Fruit fly (Drosophila melanogaster) whole organism, embryonic: ENCODE measurements around the gene TMEM216.

Source experiments
- Aef1 ChIP-seq: fragments of 200-800 bp; sonication (Bioruptor generic); IDR thresholded peaks from 3 replicates; pipeline ENCODE4 v1.3.6; 2022; ENCODE audit warnings: missing biosample characterization, missing genetic modification characterization
- Blimp-1 ChIP-seq: fragments of 200-800 bp; sonication (Bioruptor generic); optimal IDR thresholded peaks from 3 replicates; lab custom pipeline; 2018; ENCODE audit warnings: missing biosample characterization, missing genetic modification characterization, mild to moderate bottlenecking, moderate library complexity, missing genetic modification reagents
- CG10654 ChIP-seq: fragments of 200-800 bp; sonication (Bioruptor generic); optimal IDR thresholded peaks from 2 replicates; lab custom pipeline; 2016; ENCODE audit warnings: missing biosample characterization, missing genetic modification characterization
- CG11695 ChIP-seq: fragments of 200-800 bp; sonication (Bioruptor generic); IDR thresholded peaks from 3 replicates; pipeline ENCODE4 v1.3.6; 2022; ENCODE audit warnings: missing biosample characterization, missing genetic modification characterization
- CG12155 ChIP-seq: fragments of 200-800 bp; sonication (Bioruptor generic); optimal IDR thresholded peaks from 3 replicates; lab custom pipeline; 2016; ENCODE audit warnings: missing biosample characterization, missing genetic modification characterization
- CG13624 ChIP-seq: fragments of 200-800 bp; sonication (Bioruptor generic); optimal IDR thresholded peaks from 2 replicates; lab custom pipeline; 2016; ENCODE audit warnings: missing biosample characterization, missing genetic modification characterization
- CG15601 ChIP-seq: fragments of 200-800 bp; sonication (Bioruptor generic); optimal IDR thresholded peaks from 3 replicates; lab custom pipeline; 2019; ENCODE audit warnings: missing biosample characterization, mild to moderate bottlenecking, missing genetic modification characterization, moderate library complexity
- CG16815 ChIP-seq: fragments of 200-800 bp; sonication (Bioruptor generic); optimal IDR thresholded peaks from 3 replicates; lab custom pipeline; 2017; ENCODE audit warnings: missing biosample characterization, mild to moderate bottlenecking, missing genetic modification characterization
- CG17912 ChIP-seq: fragments of 200-800 bp; sonication (Bioruptor generic); optimal IDR thresholded peaks from 2 replicates; lab custom pipeline; 2018; ENCODE audit warnings: missing biosample characterization, mild to moderate bottlenecking, missing genetic modification characterization
- CG2120 ChIP-seq: fragments of 200-800 bp; sonication (Bioruptor generic); optimal IDR thresholded peaks from 3 replicates; lab custom pipeline; 2016; ENCODE audit warnings: missing biosample characterization, missing genetic modification characterization
- CG3065 ChIP-seq: fragments of 200-800 bp; sonication (Bioruptor generic); optimal IDR thresholded peaks from 2 replicates; lab custom pipeline; 2016; ENCODE audit warnings: missing biosample characterization, missing genetic modification characterization
- CG32767 ChIP-seq: fragments of 200-800 bp; sonication (Bioruptor generic); IDR thresholded peaks from 2 replicates; pipeline ENCODE4 v1.3.6; 2022; ENCODE audit warnings: missing biosample characterization, missing genetic modification characterization
- CG6689 ChIP-seq: fragments of 200-800 bp; sonication (Bioruptor generic); IDR thresholded peaks from 2 replicates; pipeline ENCODE4 v1.3.6; 2022; ENCODE audit warnings: missing biosample characterization, missing genetic modification characterization
- CG7963 ChIP-seq: fragments of 200-800 bp; sonication (Bioruptor generic); IDR thresholded peaks from 3 replicates; pipeline ENCODE4 v1.3.6; 2022; ENCODE audit warnings: missing biosample characterization, missing genetic modification characterization; ENCODE audit not compliant: partially characterized antibody
- CG8924 ChIP-seq: fragments of 200-800 bp; optimal IDR thresholded peaks from 3 replicates; lab custom pipeline; 2019; ENCODE audit warnings: missing biosample characterization, mild to moderate bottlenecking, missing genetic modification characterization, moderate library complexity
- CoRest ChIP-seq: fragments of 200-800 bp; sonication (Bioruptor generic); optimal IDR thresholded peaks from 3 replicates; lab custom pipeline; 2018; ENCODE audit warnings: missing biosample characterization, mild to moderate bottlenecking, missing genetic modification characterization, moderate library complexity
- Dek ChIP-seq: fragments of 200-800 bp; sonication (Bioruptor generic); optimal IDR thresholded peaks from 3 replicates; lab custom pipeline; 2019; ENCODE audit warnings: missing biosample characterization, mild to moderate bottlenecking, missing genetic modification characterization, moderate library complexity
- Dip3 ChIP-seq: fragments of 200-800 bp; sonication (Bioruptor generic); optimal IDR thresholded peaks from 3 replicates; lab custom pipeline; 2016; ENCODE audit warnings: missing biosample characterization, missing genetic modification characterization
- Elba2 ChIP-seq: fragments of 200-800 bp; sonication (Bioruptor generic); optimal IDR thresholded peaks from 3 replicates; lab custom pipeline; 2016; ENCODE audit warnings: missing biosample characterization, missing genetic modification characterization
- HLH3B ChIP-seq: fragments of 200-800 bp; sonication (Bioruptor generic); IDR thresholded peaks from 2 replicates; pipeline ENCODE4 v1.3.6; 2022; ENCODE audit warnings: missing biosample characterization, missing genetic modification characterization
- Hr51 ChIP-seq, 2 experiments: fragments of 200-800 bp; sonication (Bioruptor generic); optimal IDR thresholded peaks; 2 replicates in 1 of 2; 3 replicates in 1 of 2; lab custom pipeline; 2016 to 2018; ENCODE audit warnings: missing biosample characterization in 2 of 2, missing genetic modification characterization in 2 of 2, mild to moderate bottlenecking in 1 of 2, moderate library complexity in 1 of 2
- Lpt ChIP-seq: fragments of >200 bp; optimal IDR thresholded peaks from 2 replicates; lab custom pipeline; 2018; ENCODE audit warnings: missing biosample characterization, missing genetic modification characterization
- Meics ChIP-seq: fragments of 200-800 bp; sonication (Bioruptor generic); optimal IDR thresholded peaks from 2 replicates; lab custom pipeline; 2017; ENCODE audit warnings: missing biosample characterization, mild to moderate bottlenecking, missing genetic modification characterization
- Nf-YC ChIP-seq: fragments of 200-800 bp; optimal IDR thresholded peaks from 3 replicates; lab custom pipeline; 2019; ENCODE audit warnings: missing biosample characterization, mild to moderate bottlenecking, missing genetic modification characterization, moderate library complexity
- Optix ChIP-seq: fragments of 200-800 bp; sonication (Bioruptor generic); IDR thresholded peaks from 3 replicates; pipeline ENCODE4 v1.3.6; 2022; ENCODE audit warnings: missing biosample characterization, missing genetic modification characterization
- Pdp1 ChIP-seq, 2 experiments: fragments of 200-800 bp; sonication (Bioruptor generic); optimal IDR thresholded peaks; 3 replicates each; lab custom pipeline; 2016; ENCODE audit warnings: missing biosample characterization in 2 of 2, missing genetic modification characterization in 2 of 2, mild to moderate bottlenecking in 1 of 2, moderate library complexity in 1 of 2
- Poxn ChIP-seq: fragments of 200-800 bp; sonication (Bioruptor generic); IDR thresholded peaks from 2 replicates; pipeline ENCODE4 v1.3.6; 2022; ENCODE audit warnings: missing biosample characterization, missing genetic modification characterization
- Scr ChIP-seq: fragments of 200-800 bp; sonication (Bioruptor generic); IDR thresholded peaks from 2 replicates; pipeline ENCODE4 v1.3.6; 2022; ENCODE audit warnings: missing biosample characterization, missing genetic modification characterization; ENCODE audit not compliant: partially characterized antibody
- Sry-β ChIP-seq: fragments of 200-800 bp; sonication (Bioruptor generic); optimal IDR thresholded peaks from 2 replicates; lab custom pipeline; 2018; ENCODE audit warnings: missing biosample characterization, mild to moderate bottlenecking, missing genetic modification characterization, moderate library complexity
- br ChIP-seq: fragments of >200 bp; optimal IDR thresholded peaks from 2 replicates; lab custom pipeline; 2017
- chinmo ChIP-seq: fragments of 200-800 bp; sonication (Bioruptor generic); IDR thresholded peaks from 4 replicates; pipeline ENCODE4 v1.3.6; 2022; ENCODE audit warnings: missing biosample characterization, missing genetic modification characterization; ENCODE audit not compliant: partially characterized antibody
- crc ChIP-seq: fragments of 200-800 bp; sonication (Bioruptor generic); optimal IDR thresholded peaks from 2 replicates; lab custom pipeline; 2016; ENCODE audit warnings: missing biosample characterization, missing genetic modification characterization
- dysf ChIP-seq: fragments of 200-800 bp; sonication (Bioruptor generic); IDR thresholded peaks from 3 replicates; pipeline ENCODE4 v1.3.6; 2022; ENCODE audit warnings: missing biosample characterization, missing genetic modification characterization
- gsb ChIP-seq: fragments of 200-800 bp; sonication (Bioruptor generic); IDR thresholded peaks from 2 replicates; pipeline ENCODE4 v1.3.6; 2022; ENCODE audit warnings: missing biosample characterization, missing genetic modification characterization
- h ChIP-seq: fragments of >200 bp; optimal IDR thresholded peaks from 2 replicates; lab custom pipeline; 2017
- ind ChIP-seq: fragments of 200-800 bp; sonication (Bioruptor generic); optimal IDR thresholded peaks from 3 replicates; lab custom pipeline; 2016; ENCODE audit warnings: missing biosample characterization, missing genetic modification characterization
- lbe ChIP-seq: fragments of 200-800 bp; sonication (Bioruptor generic); optimal IDR thresholded peaks from 2 replicates; lab custom pipeline; 2016; ENCODE audit warnings: missing biosample characterization, mild to moderate bottlenecking, missing genetic modification characterization
- maf-S ChIP-seq: fragments of 200-800 bp; sonication (Bioruptor generic); optimal IDR thresholded peaks from 2 replicates; lab custom pipeline; 2016; ENCODE audit warnings: missing biosample characterization, missing genetic modification characterization
- pfk ChIP-seq: fragments of 200-800 bp; sonication (Bioruptor generic); optimal IDR thresholded peaks from 2 replicates; lab custom pipeline; 2018; ENCODE audit warnings: missing biosample characterization, mild to moderate bottlenecking, missing genetic modification characterization, moderate library complexity
- sc ChIP-seq, 3 experiments: fragments of >200 bp in 2 of 3; fragments of 200-800 bp in 1 of 3; sonication (Bioruptor generic) in 1 of 3; optimal IDR thresholded peaks; 2 replicates in 2 of 3; 3 replicates in 1 of 3; lab custom pipeline; 2017; ENCODE audit warnings: mild to moderate bottlenecking in 1 of 3, missing biosample characterization in 1 of 3, missing genetic modification characterization in 1 of 3, missing genetic modification reagents in 1 of 3
- so ChIP-seq: fragments of 200-800 bp; sonication (Bioruptor generic); IDR thresholded peaks from 3 replicates; pipeline ENCODE4 v1.3.6; 2022; ENCODE audit warnings: missing biosample characterization, missing genetic modification characterization
- stc ChIP-seq: fragments of 200-800 bp; sonication (Bioruptor generic); IDR thresholded peaks from 2 replicates; pipeline ENCODE4 v1.3.6; 2022; ENCODE audit warnings: missing biosample characterization, missing genetic modification characterization
- sug ChIP-seq: fragments of 200-800 bp; optimal IDR thresholded peaks from 2 replicates; lab custom pipeline; 2019; ENCODE audit warnings: missing biosample characterization, mild to moderate bottlenecking, missing genetic modification characterization, moderate library complexity
- toy ChIP-seq: fragments of 200-800 bp; sonication (Bioruptor generic); IDR thresholded peaks from 2 replicates; pipeline ENCODE4 v1.3.6; 2022; ENCODE audit warnings: missing biosample characterization, missing genetic modification characterization
- trh ChIP-seq: fragments of 200-800 bp; sonication (Bioruptor generic); optimal IDR thresholded peaks from 2 replicates; lab custom pipeline; 2016; ENCODE audit warnings: missing biosample characterization, missing genetic modification characterization
- unc-4 ChIP-seq: fragments of 200-800 bp; sonication (Bioruptor generic); IDR thresholded peaks from 2 replicates; pipeline ENCODE4 v1.3.6; 2022; ENCODE audit warnings: missing biosample characterization, missing genetic modification characterization; ENCODE audit not compliant: partially characterized antibody
- usp ChIP-seq: fragments of >200 bp; optimal IDR thresholded peaks from 2 replicates; lab custom pipeline; 2017; ENCODE audit warnings: missing biosample characterization, missing genetic modification characterization
- zfh1 ChIP-seq: fragments of 200-800 bp; sonication (Bioruptor generic); IDR thresholded peaks from 3 replicates; pipeline ENCODE4 v1.3.6; 2022; ENCODE audit warnings: missing biosample characterization, missing genetic modification characterization

Gene TMEM216

dm6 chr3R:8670529-8671491, 45.2 kb upstream of the TMEM216 start, which contains the start of gene p (continued):
- peak; percentile 4 for TF ChIP-seq sug (tag; lab: Kevin White, UChicago)
- no peak for TF ChIP-seq br (lab: Kevin White, UChicago)
- TF ChIP-seq Scr (GFP tag; lab: Robert Waterston, UW): no peak
- TF ChIP-seq CG8924 (tag; lab: Kevin White, UChicago): peak; percentile 21
- TF ChIP-seq Elba2 (GFP tag; lab: Kevin White, UChicago): no peak
- no peak; the same call in 2 of the 3 replicates for TF ChIP-seq Aef1 (GFP tag; lab: Robert Waterston, UW)
- TF ChIP-seq CoRest (tag; lab: Kevin White, UChicago): peak; percentile 11
- TF ChIP-seq sc (optimal IDR thresholded peaks at IDR 0.05; lab: Kevin White, UChicago): no peak
- no peak for TF ChIP-seq sc (GFP tag; optimal IDR thresholded peaks at IDR 0.05; lab: Kevin White, UChicago)
- TF ChIP-seq CG3065 (GFP tag; lab: Kevin White, UChicago): no peak
- peak; percentile 66 for TF ChIP-seq CG2120 (GFP tag; lab: Kevin White, UChicago)
- peak; percentile 34 for TF ChIP-seq Blimp-1
- no peak for TF ChIP-seq CG7963 (GFP tag; lab: Robert Waterston, UW)
- TF ChIP-seq Nf-YC: no peak
- no peak for TF ChIP-seq lbe
- peak; percentile 42; the same call in 1 of the 2 replicates for TF ChIP-seq CG6689
- TF ChIP-seq CG15601 (tag; lab: Kevin White, UChicago): peak; percentile 60
- TF ChIP-seq zfh1 (GFP tag; lab: Robert Waterston, UW): no peak
- TF ChIP-seq Meics (GFP tag; lab: Kevin White, UChicago): peak; percentile 60
- TF ChIP-seq Optix (GFP tag; lab: Robert Waterston, UW): no peak
- peak; percentile 28; the same call in 1 of the 2 replicates for TF ChIP-seq HLH3B (GFP tag; lab: Robert Waterston, UW)
- TF ChIP-seq chinmo: 0 out of 4 replicates have a peak, but pooled peaks have one; percentile 68
- TF ChIP-seq CG10654 (GFP tag; lab: Kevin White, UChicago): no peak
- TF ChIP-seq Hr51 (GFP tag; optimal IDR thresholded peaks at IDR 0.05; lab: Kevin White, UChicago): peak in 1 of 2 experiments; percentile 43
- TF ChIP-seq Sry-β (GFP tag; lab: Kevin White, UChicago): peak; percentile 13
- TF ChIP-seq CG17912: no peak
- TF ChIP-seq Dip3 (GFP tag; lab: Kevin White, UChicago): peak; percentile 30
- no peak for TF ChIP-seq h (lab: Kevin White, UChicago)
- TF ChIP-seq CG32767 (GFP tag; lab: Robert Waterston, UW): no peak
- no peak for TF ChIP-seq Poxn
- TF ChIP-seq crc (GFP tag; lab: Kevin White, UChicago): peak; percentile 7
- TF ChIP-seq CG13624: peak; percentile 14
- TF ChIP-seq ind: peak; percentile 30
- TF ChIP-seq Dek (tag; lab: Kevin White, UChicago): no peak
- no peak for TF ChIP-seq usp (GFP tag; lab: Kevin White, UChicago)
- 0 out of 3 replicates have a peak, but pooled peaks have one; percentile 11 for TF ChIP-seq dysf (GFP tag; lab: Robert Waterston, UW)
- TF ChIP-seq CG11695: peak; percentile 26; the same call in 1 of the 3 replicates
- TF ChIP-seq CG16815 (GFP tag; lab: Kevin White, UChicago): peak; percentile 6
- TF ChIP-seq so (GFP tag; lab: Robert Waterston, UW): no peak; the same call in 2 of the 3 replicates
- 0 out of 2 replicates have a peak, but pooled peaks have one; percentile 21 for TF ChIP-seq stc (GFP tag; lab: Robert Waterston, UW)
- no peak for TF ChIP-seq trh (GFP tag; lab: Kevin White, UChicago)
- TF ChIP-seq CG12155 (GFP tag; lab: Kevin White, UChicago): peak; percentile 26
- TF ChIP-seq Lpt (GFP tag; lab: Kevin White, UChicago): no peak
- TF ChIP-seq gsb: no peak
- peak; percentile 30 for TF ChIP-seq pfk (GFP tag; lab: Kevin White, UChicago)
- no peak for TF ChIP-seq unc-4 (GFP tag; lab: Robert Waterston, UW)
- no peak for TF ChIP-seq maf-S (GFP tag; lab: Kevin White, UChicago)
- TF ChIP-seq Pdp1 (GFP tag; optimal IDR thresholded peaks at IDR 0.05; lab: Kevin White, UChicago): peak; percentile 11 to 44
- TF ChIP-seq toy: no peak
